Worm (Caenorhabditis elegans) whole organism, L1 larva: ENCODE data around the gene H06I04.6.
A peak's percentile ranks its signal among the peaks of the same experiment; 100 is the strongest.

Experiments used
- ama-1 ChIP-seq: fragments of 150-350 bp; optimal IDR thresholded peaks from 2 replicates; lab custom pipeline; 2014
- ceh-8 ChIP-seq: fragments of 200-800 bp; sonication (Bioruptor generic); optimal IDR thresholded peaks from 2 replicates; lab custom pipeline; 2018; ENCODE audit warnings: mild to moderate bottlenecking, missing genetic modification characterization, moderate library complexity, missing compliant biosample characterization
- efl-1 ChIP-seq, 4 experiments: fragments of 150-350 bp; optimal IDR thresholded peaks in 3 of 4; peaks in 1 of 4; 1 replicate in 1 of 4; 2 replicates in 3 of 4; lab custom pipeline; 2014; ENCODE audit warnings: missing biosample characterization in 2 of 4, missing genetic modification characterization in 2 of 4, missing genetic modification reagents in 2 of 4
- egl-27 ChIP-seq, 2 experiments: fragments of 150-350 bp in 1 of 2; sonication (generic microtip); optimal IDR thresholded peaks; 3 replicates each; lab custom pipeline; 2017 to 2018; ENCODE audit warnings: missing biosample characterization in 2 of 2, missing genetic modification characterization in 2 of 2, missing genetic modification reagents in 2 of 2
- fkh-8 ChIP-seq: sonication (generic microtip); optimal IDR thresholded peaks from 2 replicates; lab custom pipeline; 2016; ENCODE audit warnings: mild to moderate bottlenecking, missing genetic modification characterization, missing compliant biosample characterization
- lin-39 ChIP-seq: fragments of 150-350 bp; optimal IDR thresholded peaks from 2 replicates; lab custom pipeline; 2014; ENCODE audit warnings: missing biosample characterization, missing genetic modification reagents, missing genetic modification characterization
- nhr-11 ChIP-seq: fragments of 150-350 bp; optimal IDR thresholded peaks from 2 replicates; lab custom pipeline; 2014; ENCODE audit warnings: missing biosample characterization, missing genetic modification characterization
- nhr-12 ChIP-seq: sonication (generic microtip); optimal IDR thresholded peaks from 2 replicates; lab custom pipeline; 2017; ENCODE audit warnings: missing biosample characterization, missing genetic modification characterization
- nhr-19 ChIP-seq: fragments of 200-800 bp; sonication (Bioruptor generic); conservative IDR thresholded peaks from 2 replicates; pipeline ENCODE4 v1.3.6; 2022; ENCODE audit warnings: missing genetic modification characterization, missing compliant biosample characterization
- unc-62 ChIP-seq: fragments of 150-350 bp; optimal IDR thresholded peaks from 2 replicates; lab custom pipeline; 2014; ENCODE audit warnings: missing biosample characterization, missing genetic modification reagents, missing genetic modification characterization

- TF ChIP-seq ama-1 (lab: Kevin White, UChicago): peak; percentile 9
- no peak for TF ChIP-seq nhr-12 (tag; lab: Kevin White, UChicago)
- no peak for TF ChIP-seq nhr-11 (tag; lab: Kevin White, UChicago)
- TF ChIP-seq lin-39 (tag; lab: Kevin White, UChicago): no peak
- TF ChIP-seq efl-1 (optimal IDR thresholded peaks at IDR 0.05; lab: Kevin White, UChicago): peak; percentile 69 to 84
- TF ChIP-seq efl-1 (GFP tag; optimal IDR thresholded peaks at IDR 0.05 in 1 of 2; lab: Kevin White, UChicago): peak; percentile 30 to 39
- TF ChIP-seq ceh-8: no peak
- TF ChIP-seq unc-62 (GFP tag; lab: Kevin White, UChicago): no peak
- TF ChIP-seq nhr-19: peak; percentile 24; the same call in 1 of the 2 replicates
- TF ChIP-seq egl-27 (tag; optimal IDR thresholded peaks at IDR 0.05; lab: Kevin White, UChicago): peak in 1 of 2 experiments; percentile 26
- peak; percentile 71 for TF ChIP-seq fkh-8 (tag; lab: Kevin White, UChicago)
Measured at ce11 chrIII:3035977-3036376, 28.2 kb downstream of the H06I04.6 start.
